Worm (Caenorhabditis elegans) whole organism, early embryonic: ENCODE measurements around the gene fipr-14.

Experiments used
- B0310.2 ChIP-seq: sonication (generic microtip); optimal IDR thresholded peaks from 2 replicates; lab custom pipeline; 2016; ENCODE audit warnings: mild to moderate bottlenecking, missing genetic modification characterization, missing compliant biosample characterization
- ceh-13 ChIP-seq: fragments of 200-800 bp; sonication (Bioruptor generic); optimal IDR thresholded peaks from 2 replicates; lab custom pipeline; 2018; ENCODE audit warnings: mild to moderate bottlenecking, missing genetic modification characterization, missing compliant biosample characterization

DNA sequence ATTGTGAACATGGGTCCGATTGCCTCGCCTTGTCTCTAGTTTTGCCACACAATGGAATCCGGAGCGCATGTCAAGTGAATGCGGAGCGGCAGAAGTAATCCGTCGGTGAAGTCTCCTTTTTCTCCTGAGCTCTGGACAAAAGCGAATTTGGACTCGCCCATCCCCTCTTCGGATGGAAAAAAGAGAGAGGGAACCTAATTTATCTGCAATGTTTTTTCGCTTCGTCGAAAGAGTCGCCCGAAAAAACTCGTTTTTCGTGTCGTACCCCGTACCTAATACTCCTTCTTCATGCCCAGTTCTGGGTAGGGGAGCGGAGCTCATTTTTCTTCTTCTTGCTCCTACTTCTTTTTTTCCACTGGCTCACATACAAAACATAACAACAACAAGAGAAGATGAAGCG, 6.8 kb upstream of the fipr-14 start:
- no peak for TF ChIP-seq ceh-13 (GFP tag; lab: Kevin White, UChicago)
- TF ChIP-seq B0310.2: no peak
